Worm (Caenorhabditis elegans): ENCODE measurements around the gene lurp-2.

lurp-2 gene

ce11 chrV:13453334-13453733 is at the start of gene lurp-2:
Gene lurp-2 (plus strand): TSS chrV:13453634.
- TF ChIP-seq fos-1 (tag; optimal IDR thresholded peaks at IDR 0.05) (no peak), sox-4 (tag; optimal IDR thresholded peaks at IDR 0.05) (no peak), fkh-4 (tag; optimal IDR thresholded peaks at IDR 0.05; ENCODE audit: borderline replicate concordance) (no peak), nhr-90 (tag; optimal IDR thresholded peaks at IDR 0.05; ENCODE audit: poor library complexity) (no peak), unc-130 (tag; optimal IDR thresholded peaks at IDR 0.05) (no peak), nhr-85 (tag) (no peak), skn-1 (tag; optimal IDR thresholded peaks at IDR 0.05) (no peak), hlh-17 (GFP tag; optimal IDR thresholded peaks at IDR 0.05; ENCODE audit: borderline replicate concordance) (no peak), grh-1 (GFP tag; IDR thresholded peaks at IDR 0.05) (no peak), Y116A8C.19 (tag; optimal IDR thresholded peaks at IDR 0.05; ENCODE audit: borderline replicate concordance) (no peak), sptf-1 (tag; optimal IDR thresholded peaks at IDR 0.05) (no peak), xbp-1 (tag; optimal IDR thresholded peaks at IDR 0.05) (no peak), ztf-4 (tag; optimal IDR thresholded peaks at IDR 0.05) (no peak), rnt-1 (tag; optimal IDR thresholded peaks at IDR 0.05) (no peak), lin-15B (tag; optimal IDR thresholded peaks at IDR 0.05) (no peak), tlp-1 (tag; optimal IDR thresholded peaks at IDR 0.05) (no peak)

- no peak for TF ChIP-seq fkh-8 (tag; optimal IDR thresholded peaks at IDR 0.05)
- no peak for TF ChIP-seq dsc-1 (tag; optimal IDR thresholded peaks at IDR 0.05)
- peak in 1 of 2 experiments; percentile 55 for TF ChIP-seq lsy-2 (tag; optimal IDR thresholded peaks at IDR 0.05)
- TF ChIP-seq dpl-1 (GFP tag; optimal IDR thresholded peaks at IDR 0.05) = peak in 1 of 3 experiments; percentile 13
Observed at ce11 chrV:13406032-13406431, 47.4 kb upstream of the lurp-2 start, which contains the start of gene cutl-1. Gene cutl-1 (minus strand): TSS chrV:13406114.

- peak; percentile 67 for TF ChIP-seq nhr-85 (tag)
- peak; percentile 96 for TF ChIP-seq blmp-1 (tag; optimal IDR thresholded peaks at IDR 0.05)
- no peak for TF ChIP-seq C16A3.4 (tag; optimal IDR thresholded peaks at IDR 0.05)
- TF ChIP-seq unc-30 (tag; optimal IDR thresholded peaks at IDR 0.05) = no peak
- TF ChIP-seq lsy-2 (tag; optimal IDR thresholded peaks at IDR 0.05) = no peak
- no peak for TF ChIP-seq nhr-11 (tag; optimal IDR thresholded peaks at IDR 0.05)
- TF ChIP-seq dpl-1 (GFP tag; optimal IDR thresholded peaks at IDR 0.05) = peak in 1 of 3 experiments; percentile 2
- TF ChIP-seq mdl-1 (tag; optimal IDR thresholded peaks at IDR 0.05) = no peak
- no peak for TF ChIP-seq C34B4.2 (tag; optimal IDR thresholded peaks at IDR 0.05)
- no peak for TF ChIP-seq pqm-1 (tag; optimal IDR thresholded peaks at IDR 0.05)
- no peak for TF ChIP-seq snpc-4 (tag; optimal IDR thresholded peaks at IDR 0.05)
- TF ChIP-seq lin-14 (GFP tag; optimal IDR thresholded peaks at IDR 0.05) = no peak
- no peak for TF ChIP-seq tlp-1 (tag; optimal IDR thresholded peaks at IDR 0.05)
- no peak for TF ChIP-seq ztf-11 (tag; optimal IDR thresholded peaks at IDR 0.05)
Observed at ce11 chrV:13406511-13406910, 46.9 kb upstream of the lurp-2 start, which contains the start of gene F53F1.2. Gene F53F1.2 (plus strand): TSS chrV:13406816.

DNA sequence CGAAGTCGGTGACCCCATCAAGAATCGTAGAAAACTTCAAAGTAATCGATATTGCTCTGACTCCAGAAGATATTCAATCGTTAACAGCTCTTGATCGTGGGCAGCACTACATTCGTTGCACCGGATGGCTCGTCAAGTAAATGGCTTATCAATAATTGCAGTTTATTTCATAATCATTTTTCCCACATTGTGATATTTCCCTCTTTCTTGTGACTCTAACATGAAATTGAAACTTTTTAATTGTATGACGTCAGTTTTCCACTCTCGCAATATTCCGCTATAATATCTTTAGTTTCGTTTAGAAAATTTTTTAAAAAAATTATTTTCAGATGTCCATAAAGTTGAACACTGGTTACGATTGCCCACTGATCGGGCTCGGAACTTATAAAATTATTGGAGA is 45.5 kb upstream of the lurp-2 start, which contains the start of gene F53F1.3:
F53F1.3 (plus strand) TSS at position 330 of the 400 bp plus-strand sequence.
- TF ChIP-seq nhr-12 (tag; optimal IDR thresholded peaks at IDR 0.05) (no peak), elt-2 (tag; optimal IDR thresholded peaks at IDR 0.05) (peak; percentile 14)

- TF ChIP-seq Y116A8C.19 (tag; optimal IDR thresholded peaks at IDR 0.05; ENCODE audit: borderline replicate concordance) = no peak
- TF ChIP-seq sox-4 (tag; optimal IDR thresholded peaks at IDR 0.05) = no peak
- no peak for TF ChIP-seq mep-1 (tag; optimal IDR thresholded peaks at IDR 0.05)
Observed at ce11 chrV:13408440-13408839, 45.0 kb upstream of the lurp-2 start.

DNA sequence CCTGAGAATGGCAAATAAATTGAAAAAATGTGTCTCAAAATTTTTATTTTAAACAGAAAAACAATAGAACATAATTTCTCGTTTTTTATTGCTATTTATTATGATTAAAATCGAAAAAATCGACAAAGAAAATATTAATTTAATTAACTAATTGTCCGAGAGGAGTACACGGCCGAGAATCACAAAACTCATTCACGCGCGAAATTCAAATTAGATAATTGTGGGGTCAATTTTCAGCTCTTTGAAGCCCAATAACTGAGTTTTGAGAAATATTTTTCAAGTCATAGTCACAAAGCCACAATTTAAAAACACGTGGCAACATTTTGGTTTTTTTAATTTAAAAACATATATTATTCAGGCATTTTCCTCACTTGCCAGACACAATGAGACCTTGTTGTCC is 44.3 kb upstream of the lurp-2 start:
- TF ChIP-seq lin-13 (GFP tag; optimal IDR thresholded peaks at IDR 0.05) (no peak), egl-13 (tag; optimal IDR thresholded peaks at IDR 0.05) (peak; percentile 36), lin-39 (tag; optimal IDR thresholded peaks at IDR 0.05) (peak; percentile 54), ceh-88 (GFP tag; IDR thresholded peaks at IDR 0.05) (no peak), sox-4 (tag; optimal IDR thresholded peaks at IDR 0.05) (peak; percentile 23), lin-35 (GFP tag; optimal IDR thresholded peaks at IDR 0.05) (peak; percentile 82 to 91), ztf-11 (tag; optimal IDR thresholded peaks at IDR 0.05) (peak in 1 of 2 experiments; percentile 74), pqm-1 (tag; optimal IDR thresholded peaks at IDR 0.05) (no peak), tlp-1 (tag; optimal IDR thresholded peaks at IDR 0.05) (no peak), nhr-237 (tag; optimal IDR thresholded peaks at IDR 0.05) (no peak), zag-1 (tag; optimal IDR thresholded peaks at IDR 0.05) (no peak), lsy-2 (tag; optimal IDR thresholded peaks at IDR 0.05) (peak; percentile 39 to 53), unc-86 (tag; optimal IDR thresholded peaks at IDR 0.05) (no peak), rnt-1 (tag; optimal IDR thresholded peaks at IDR 0.05) (peak; percentile 82), pax-3 (tag; optimal IDR thresholded peaks at IDR 0.05) (peak; percentile 80), irx-1 (tag; optimal IDR thresholded peaks at IDR 0.05) (peak; percentile 71), unc-98 (GFP tag; IDR thresholded peaks at IDR 0.05) (no peak)

Data from whole organism, L1 larva.